Fruit fly (Drosophila melanogaster): ENCODE data around the gene Elp4.

The Elp4 gene

dm6 chr2L:5539034-5539433, 15.1 kb downstream of the Elp4 start, which contains the start of gene CG14015:
Gene CG14015 (minus strand): TSS chr2L:5539196.
- TF ChIP-seq CG9948 (tag; optimal IDR thresholded peaks at IDR 0.05), result no peak
- TF ChIP-seq EcR (GFP tag; optimal IDR thresholded peaks at IDR 0.05), result no peak

dm6 chr2L:5541935-5542685, 18.2 kb downstream of the Elp4 start, which contains the start of the genes Hel25E and Lam:
Gene Hel25E (minus strand): TSS chr2L:5542314.
Gene Lam (plus strand): TSS chr2L:5542480.
- TF ChIP-seq CG12605 (GFP tag; IDR thresholded peaks at IDR 0.05) (no peak), CG8159 (tag; optimal IDR thresholded peaks at IDR 0.05) (no peak), CG32121 (GFP tag; IDR thresholded peaks at IDR 0.05) (no peak), Pif1A (GFP tag; optimal IDR thresholded peaks at IDR 0.05) (no peak), Ets98B (GFP tag; IDR thresholded peaks at IDR 0.05) (no peak), CG10348 (GFP tag; IDR thresholded peaks at IDR 0.05) (no peak), fd96Ca (GFP tag; IDR thresholded peaks at IDR 0.05) (no peak), CG4496 (GFP tag; IDR thresholded peaks at IDR 0.05) (no peak)

- TF ChIP-seq CG34367 (tag; optimal IDR thresholded peaks at IDR 0.05), result no peak
- TF ChIP-seq CG4496 (GFP tag; IDR thresholded peaks at IDR 0.05), result peak; percentile 80
- peak; percentile 25 for TF ChIP-seq CG17806 (tag; optimal IDR thresholded peaks at IDR 0.05)
- TF ChIP-seq Pif1A (GFP tag; optimal IDR thresholded peaks at IDR 0.05), result no peak
- no peak for TF ChIP-seq CG8301 (tag; optimal IDR thresholded peaks at IDR 0.05)
- no peak for TF ChIP-seq gl (tag; optimal IDR thresholded peaks at IDR 0.05)
- TF ChIP-seq Pif1B (GFP tag; optimal IDR thresholded peaks at IDR 0.05), result no peak
- TF ChIP-seq CG13204 (GFP tag; optimal IDR thresholded peaks at IDR 0.05), result no peak
- TF ChIP-seq D1 (tag; optimal IDR thresholded peaks at IDR 0.05), result no peak
- TF ChIP-seq CG12605 (GFP tag; IDR thresholded peaks at IDR 0.05), result no peak
- TF ChIP-seq fd96Ca (GFP tag; IDR thresholded peaks at IDR 0.05), result peak; percentile 70; the same call in 1 of the 3 replicates
- TF ChIP-seq CG8159 (tag; optimal IDR thresholded peaks at IDR 0.05), result no peak
- no peak for TF ChIP-seq CG9948 (tag; optimal IDR thresholded peaks at IDR 0.05)
- peak; percentile 58 for TF ChIP-seq EcR (GFP tag; optimal IDR thresholded peaks at IDR 0.05)
- peak; percentile 63; the same call in 1 of the 2 replicates for TF ChIP-seq Ets98B (GFP tag; IDR thresholded peaks at IDR 0.05)
- TF ChIP-seq CG10348 (GFP tag; IDR thresholded peaks at IDR 0.05), result no peak
- no peak for TF ChIP-seq CG14655 (GFP tag; optimal IDR thresholded peaks at IDR 0.05)
- TF ChIP-seq Snoo (tag; optimal IDR thresholded peaks at IDR 0.05), result peak; percentile 8
- no peak for TF ChIP-seq rn (GFP tag; IDR thresholded peaks at IDR 0.05)
- TF ChIP-seq CG32121 (GFP tag; IDR thresholded peaks at IDR 0.05), result peak; percentile 82
- TF ChIP-seq CG15710 (tag; optimal IDR thresholded peaks at IDR 0.05), result no peak
Observed at dm6 chr2L:5542944-5543515, 19.1 kb downstream of the Elp4 start.

dm6 chr2L:5546207-5546517, 22.2 kb downstream of the Elp4 start:
- TF ChIP-seq EcR (GFP tag; optimal IDR thresholded peaks at IDR 0.05) (no peak), CG13204 (GFP tag; optimal IDR thresholded peaks at IDR 0.05) (peak; percentile 25), CG14655 (GFP tag; optimal IDR thresholded peaks at IDR 0.05) (no peak), CG8159 (tag; optimal IDR thresholded peaks at IDR 0.05) (no peak), gl (tag; optimal IDR thresholded peaks at IDR 0.05) (peak; percentile 5)

- peak; percentile 56 for TF ChIP-seq CG9948 (tag; optimal IDR thresholded peaks at IDR 0.05)
- peak; percentile 89 for TF ChIP-seq CG14655 (GFP tag; optimal IDR thresholded peaks at IDR 0.05)
- peak; percentile 4 for TF ChIP-seq CG34367 (tag; optimal IDR thresholded peaks at IDR 0.05)
- TF ChIP-seq CG4496 (GFP tag; IDR thresholded peaks at IDR 0.05), result peak; percentile 46; the same call in 1 of the 3 replicates
- peak; percentile 65 for TF ChIP-seq Snoo (tag; optimal IDR thresholded peaks at IDR 0.05)
- no peak for TF ChIP-seq D1 (tag; optimal IDR thresholded peaks at IDR 0.05)
- peak; percentile 55; the same call in 1 of the 2 replicates for TF ChIP-seq rn (GFP tag; IDR thresholded peaks at IDR 0.05)
- peak; percentile 61 for TF ChIP-seq fd96Ca (GFP tag; IDR thresholded peaks at IDR 0.05)
- no peak for TF ChIP-seq CG13204 (GFP tag; optimal IDR thresholded peaks at IDR 0.05)
- TF ChIP-seq Ets98B (GFP tag; IDR thresholded peaks at IDR 0.05), result 0 out of 2 replicates have a peak, but pooled peaks have one; percentile 34
- peak; percentile 76 for TF ChIP-seq CG17806 (tag; optimal IDR thresholded peaks at IDR 0.05)
- peak; percentile 79 for TF ChIP-seq CG32121 (GFP tag; IDR thresholded peaks at IDR 0.05)
- TF ChIP-seq Pif1B (GFP tag; optimal IDR thresholded peaks at IDR 0.05), result peak; percentile 73
- peak; percentile 75 for TF ChIP-seq CG12605 (GFP tag; IDR thresholded peaks at IDR 0.05)
- TF ChIP-seq CG8159 (tag; optimal IDR thresholded peaks at IDR 0.05), result peak; percentile 85
- no peak for TF ChIP-seq gl (tag; optimal IDR thresholded peaks at IDR 0.05)
- TF ChIP-seq CG15710 (tag; optimal IDR thresholded peaks at IDR 0.05), result peak; percentile 29
- TF ChIP-seq Pif1A (GFP tag; optimal IDR thresholded peaks at IDR 0.05), result peak; percentile 67
- TF ChIP-seq CG10348 (GFP tag; IDR thresholded peaks at IDR 0.05), result no peak
- peak; percentile 77 for TF ChIP-seq CG8301 (tag; optimal IDR thresholded peaks at IDR 0.05)
- TF ChIP-seq EcR (GFP tag; optimal IDR thresholded peaks at IDR 0.05), result peak; percentile 100
Observed at dm6 chr2L:5546518-5547287, 22.8 kb downstream of the Elp4 start, which contains the start of gene Oscillin. Gene Oscillin (plus strand): TSS chr2L:5547086.

Measured in whole organism, pupa.